Worm (Caenorhabditis elegans) whole organism, midembryonic: ENCODE results near the gene mdt-8.

ENCODE experiments used
- ref-1 ChIP-seq: fragments of 200-800 bp; sonication (Bioruptor generic); conservative IDR thresholded peaks from 2 replicates; pipeline ENCODE4 v1.3.6; 2022; ENCODE audit warnings: missing genetic modification reagents, missing genetic modification characterization, missing compliant biosample characterization
- ztf-29 ChIP-seq: fragments of 200-800 bp; sonication (Bioruptor generic); IDR thresholded peaks from 2 replicates; pipeline ENCODE4 v1.3.6; 2022; ENCODE audit warnings: missing genetic modification reagents, missing genetic modification characterization, missing compliant biosample characterization

DNA sequence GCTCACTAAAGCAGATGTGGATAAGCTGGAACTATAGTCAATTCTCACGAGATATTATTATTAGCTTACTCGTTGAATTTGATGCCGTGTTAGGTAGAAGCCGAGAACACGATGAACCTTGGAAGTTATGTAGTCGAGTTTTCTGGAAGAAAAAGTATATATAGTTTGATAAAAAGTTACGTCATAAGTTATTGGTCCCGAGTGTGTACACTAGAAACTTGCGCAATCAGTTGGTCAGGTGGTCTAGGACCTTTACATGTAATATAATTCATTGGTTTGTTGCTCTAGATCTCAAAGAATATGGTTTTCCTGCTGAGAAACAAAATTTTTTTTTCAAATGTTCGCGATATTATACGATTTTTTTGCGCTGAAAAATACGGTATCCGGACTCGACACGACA is 2.3 kb upstream of the mdt-8 start:
- TF ChIP-seq ref-1 (GFP tag; lab: Robert Waterston, UW) (no peak), ztf-29 (GFP tag; lab: Robert Waterston, UW) (no peak)
